Worm (Caenorhabditis elegans) whole organism, L3 larva: ENCODE results near the gene T05B9.1.

Experiments
- aly-2 ChIP-seq: fragments of 150-350 bp; optimal IDR thresholded peaks from 2 replicates; lab custom pipeline; 2014; ENCODE audit warnings: missing biosample characterization, missing genetic modification characterization
- ama-1 ChIP-seq: fragments of 150-350 bp; optimal IDR thresholded peaks from 2 replicates; lab custom pipeline; 2018
- ceh-82 ChIP-seq: fragments of 150-350 bp; optimal IDR thresholded peaks from 2 replicates; lab custom pipeline; 2014; ENCODE audit warnings: missing biosample characterization, missing genetic modification characterization
- ceh-9 ChIP-seq: sonication (generic microtip); optimal IDR thresholded peaks from 2 replicates; lab custom pipeline; 2018; ENCODE audit warnings: missing biosample characterization, missing genetic modification characterization
- daf-12 ChIP-seq: fragments of 150-350 bp; optimal IDR thresholded peaks from 2 replicates; lab custom pipeline; 2014; ENCODE audit warnings: missing biosample characterization, missing genetic modification reagents, missing genetic modification characterization
- nfya-1 ChIP-seq: sonication (generic microtip); optimal IDR thresholded peaks from 2 replicates; lab custom pipeline; 2017; ENCODE audit warnings: missing genetic modification characterization, mild to moderate bottlenecking, missing compliant biosample characterization, antibody characterized with exemption, moderate library complexity; ENCODE audit not compliant: insufficient read depth
- nhr-28 ChIP-seq: fragments of 150-350 bp; optimal IDR thresholded peaks from 2 replicates; lab custom pipeline; 2014; ENCODE audit warnings: missing biosample characterization, missing genetic modification characterization
- sea-2 ChIP-seq: fragments of 150-350 bp; sonication (generic microtip); optimal IDR thresholded peaks from 4 replicates; lab custom pipeline; 2014; ENCODE audit warnings: missing biosample characterization, missing genetic modification reagents, missing genetic modification characterization
- skn-1 ChIP-seq: fragments of 150-350 bp; optimal IDR thresholded peaks from 2 replicates; lab custom pipeline; 2014; ENCODE audit warnings: missing biosample characterization, missing genetic modification characterization

ce11 chrII:11290109-11290784 is 29.3 kb upstream of the T05B9.1 start, which contains the start of gene C47G2.3:
- no peak for TF ChIP-seq ceh-82
- no peak for TF ChIP-seq daf-12 (tag; lab: Kevin White, UChicago)
- TF ChIP-seq nfya-1 (tag; lab: Kevin White, UChicago), result peak; percentile 39
- no peak for TF ChIP-seq aly-2 (tag; lab: Kevin White, UChicago)
- no peak for TF ChIP-seq ama-1 (lab: Kevin White, UChicago)
- TF ChIP-seq sea-2 (GFP tag; lab: Kevin White, UChicago), result no peak
- no peak for TF ChIP-seq nhr-28
- peak; percentile 52 for TF ChIP-seq skn-1 (tag; lab: Kevin White, UChicago)
- no peak for TF ChIP-seq ceh-9 (tag; lab: Kevin White, UChicago)
